Worm (Caenorhabditis elegans) whole organism, L2 larva: ENCODE data around the gene rgr-1.

Experiments
- blmp-1 ChIP-seq: sonication (generic microtip); optimal IDR thresholded peaks from 2 replicates; lab custom pipeline; 2017; ENCODE audit warnings: missing genetic modification characterization, mild to moderate bottlenecking, missing compliant biosample characterization, antibody characterized with exemption, moderate library complexity; ENCODE audit not compliant: insufficient read depth
- lin-39 ChIP-seq: fragments of 150-350 bp; optimal IDR thresholded peaks from 2 replicates; lab custom pipeline; 2014; ENCODE audit warnings: missing biosample characterization, missing genetic modification reagents, missing genetic modification characterization
- mdl-1 ChIP-seq, 2 experiments: fragments of 150-350 bp in 1 of 2; sonication (generic microtip) in 1 of 2; optimal IDR thresholded peaks; 2 replicates each; lab custom pipeline; 2017; ENCODE audit warnings: missing biosample characterization in 2 of 2, missing genetic modification characterization in 2 of 2
- ztf-11 ChIP-seq: sonication (generic microtip); optimal IDR thresholded peaks from 2 replicates; lab custom pipeline; 2017; ENCODE audit warnings: missing biosample characterization, missing genetic modification characterization

DNA sequence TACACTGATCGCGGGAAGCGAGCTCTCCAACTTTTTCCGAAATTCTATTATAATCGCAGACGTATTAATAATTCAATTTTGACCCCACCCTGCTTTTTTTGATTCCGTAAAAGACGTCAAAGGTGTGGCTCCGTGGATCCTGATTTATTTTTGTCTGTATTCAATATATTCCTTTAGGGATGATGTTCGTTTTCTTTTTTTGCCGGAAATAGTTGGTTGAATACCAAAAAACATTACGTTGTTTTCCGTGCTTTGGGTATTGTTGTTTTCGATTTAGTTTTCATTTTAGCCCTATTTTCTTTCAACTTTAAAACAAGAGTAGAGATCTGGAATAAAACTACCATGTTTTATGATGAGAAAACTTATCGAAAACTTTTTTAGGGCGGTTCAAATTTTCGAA is 16.8 kb upstream of the rgr-1 start:
- TF ChIP-seq ztf-11 (tag; lab: Kevin White, UChicago): no peak
- TF ChIP-seq lin-39 (tag; lab: Kevin White, UChicago): no peak
- no peak for TF ChIP-seq blmp-1 (tag; lab: Kevin White, UChicago)
- TF ChIP-seq mdl-1 (tag; optimal IDR thresholded peaks at IDR 0.05; lab: Kevin White, UChicago): no peak
